Fruit fly (Drosophila melanogaster): ENCODE data around the gene CG3402.

Gene CG3402

DNA sequence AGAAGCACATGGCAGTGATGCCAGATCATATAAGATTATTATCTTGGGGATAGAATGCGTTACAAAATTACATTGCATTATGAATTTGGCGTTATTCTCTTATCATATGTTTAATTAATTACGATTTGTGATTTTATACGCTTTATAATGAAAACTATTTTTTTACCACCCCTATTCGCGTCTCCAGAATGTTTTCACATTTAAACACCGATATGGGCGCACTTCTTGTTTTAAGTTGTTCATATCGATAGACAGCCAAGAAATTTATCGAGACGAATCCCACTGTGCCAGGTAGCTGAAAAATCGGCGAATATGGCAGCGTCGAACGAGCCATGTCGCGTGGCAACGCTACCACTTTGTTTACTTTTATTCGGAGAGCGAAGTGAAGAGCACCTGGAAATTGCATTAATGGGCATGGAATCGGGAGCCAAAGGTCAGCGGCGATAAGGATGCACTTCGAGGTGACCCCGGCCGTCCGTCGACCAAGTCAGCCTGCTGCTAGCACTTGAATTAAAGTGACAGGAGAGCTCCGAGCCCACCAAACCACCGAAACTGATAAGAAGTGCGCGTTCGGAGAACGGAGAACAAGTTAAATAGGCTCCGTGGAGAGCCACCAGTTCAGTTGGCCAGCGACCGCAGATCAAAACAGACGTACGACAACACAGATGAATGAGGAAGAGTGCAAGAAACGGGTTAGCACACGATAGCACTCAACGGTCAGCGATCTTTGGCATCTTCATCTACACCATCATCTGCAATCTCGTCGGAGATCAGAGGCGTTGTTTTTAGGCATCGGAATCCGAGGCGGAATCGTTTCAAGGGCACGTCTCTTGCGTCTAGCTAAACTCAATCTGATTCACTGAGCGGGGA is 4.3 kb downstream of the CG3402 start, which contains the start of gene Gale (continued):
- TF ChIP-seq CG7839 (tag; optimal IDR thresholded peaks at IDR 0.05) (peak; percentile 34), C15 (GFP tag; IDR thresholded peaks at IDR 0.05) (no peak), CG31365 (tag; optimal IDR thresholded peaks at IDR 0.05) (no peak), mam (GFP tag; optimal IDR thresholded peaks at IDR 0.05) (no peak), CG30431 (GFP tag; optimal IDR thresholded peaks at IDR 0.05) (no peak), CG7745 (tag; optimal IDR thresholded peaks at IDR 0.05) (no peak), zen2 (GFP tag; IDR thresholded peaks at IDR 0.05; ENCODE audit: partially characterized antibody) (no peak), Camta (GFP tag; optimal IDR thresholded peaks at IDR 0.05) (no peak), lbe (GFP tag; optimal IDR thresholded peaks at IDR 0.05) (no peak), CG13424 (tag; optimal IDR thresholded peaks at IDR 0.05) (no peak), HHEX (GFP tag; optimal IDR thresholded peaks at IDR 0.05) (no peak), emc (GFP tag; optimal IDR thresholded peaks at IDR 0.05) (no peak), CrebB (tag; optimal IDR thresholded peaks at IDR 0.05) (no peak), eyg (GFP tag; optimal IDR thresholded peaks at IDR 0.05) (no peak), zfh2 (GFP tag; optimal IDR thresholded peaks at IDR 0.05) (no peak), ewg (GFP tag; optimal IDR thresholded peaks at IDR 0.05) (no peak), Doc3 (GFP tag; IDR thresholded peaks at IDR 0.05; ENCODE audit: partially characterized antibody) (peak; percentile 49; the same call in 2 of the 3 replicates), ranshi (GFP tag; IDR thresholded peaks at IDR 0.05) (0 out of 2 replicates have a peak, but pooled peaks have one; percentile 13), toy (GFP tag; IDR thresholded peaks at IDR 0.05) (no peak), nom (GFP tag; optimal IDR thresholded peaks at IDR 0.05) (peak; percentile 72), lilli (GFP tag; optimal IDR thresholded peaks at IDR 0.05) (no peak), Mrtf (GFP tag; IDR thresholded peaks at IDR 0.05) (no peak), CG31224 (GFP tag; IDR thresholded peaks at IDR 0.05) (no peak), onecut (GFP tag; IDR thresholded peaks at IDR 0.05) (peak; percentile 38; the same call in 1 of the 2 replicates), CG17568 (GFP tag; optimal IDR thresholded peaks at IDR 0.05) (no peak), jumu (GFP tag; optimal IDR thresholded peaks at IDR 0.05) (peak; percentile 2), CG1647 (GFP tag; optimal IDR thresholded peaks at IDR 0.05) (peak; percentile 8), fd96Cb (tag; optimal IDR thresholded peaks at IDR 0.05) (no peak), vvl (GFP tag; IDR thresholded peaks at IDR 0.05) (no peak; the same call in 1 of the 2 replicates), trh (GFP tag; optimal IDR thresholded peaks at IDR 0.05) (no peak), fd64A (GFP tag; optimal IDR thresholded peaks at IDR 0.05) (no peak), CG12942 (GFP tag; optimal IDR thresholded peaks at IDR 0.05) (no peak), ken (GFP tag; IDR thresholded peaks at IDR 0.05) (no peak), CG8089 (GFP tag; optimal IDR thresholded peaks at IDR 0.05) (no peak), CG6654 (GFP tag; optimal IDR thresholded peaks at IDR 0.05) (no peak), twi (tag; optimal IDR thresholded peaks at IDR 0.05) (no peak), ro (GFP tag; IDR thresholded peaks at IDR 0.05) (no peak), HLH54F (GFP tag; optimal IDR thresholded peaks at IDR 0.05) (no peak), kay (GFP tag; optimal IDR thresholded peaks at IDR 0.05) (no peak), CG33213 (GFP tag; optimal IDR thresholded peaks at IDR 0.05) (no peak), btn (GFP tag; optimal IDR thresholded peaks at IDR 0.05) (no peak), Dref (GFP tag; IDR thresholded peaks at IDR 0.05) (peak; percentile 87), CG3847 (GFP tag; IDR thresholded peaks at IDR 0.05) (peak; percentile 92), CG17361 (GFP tag; IDR thresholded peaks at IDR 0.05) (no peak), CG14014 (GFP tag; IDR thresholded peaks at IDR 0.05) (no peak), repo (GFP tag; optimal IDR thresholded peaks at IDR 0.05) (no peak), hb (GFP tag; IDR thresholded peaks at IDR 0.05; ENCODE audit: partially characterized antibody) (peak; percentile 24; the same call in 1 of the 3 replicates), sr (GFP tag; IDR thresholded peaks at IDR 0.05) (no peak), mirr (GFP tag; optimal IDR thresholded peaks at IDR 0.05) (peak; percentile 11), az2 (GFP tag; optimal IDR thresholded peaks at IDR 0.05) (no peak)

All from whole organism, embryonic.